Worm (Caenorhabditis elegans) whole organism, mixed stage, embryonic: Measurements from ENCODE around the gene F36H12.17.
"Not testable (repeated sequence)": the region's sequence is repeated elsewhere in the genome, so short reads cannot be mapped to it uniquely, and the experiment has no call there.

ENCODE experiments used
- bed-3 ChIP-seq: fragments of 200-800 bp; sonication (Bioruptor generic); optimal IDR thresholded peaks from 3 replicates; lab custom pipeline; 2018; ENCODE audit warnings: mild to moderate bottlenecking, missing genetic modification characterization, moderate library complexity, missing compliant biosample characterization
- blmp-1 ChIP-seq: fragments of 150-350 bp; optimal IDR thresholded peaks from 2 replicates; lab custom pipeline; 2014; ENCODE audit warnings: missing biosample characterization, missing genetic modification characterization
- cnd-1 ChIP-seq: fragments of 200-800 bp; sonication (Bioruptor generic); optimal IDR thresholded peaks from 2 replicates; lab custom pipeline; 2018; ENCODE audit warnings: mild to moderate bottlenecking, missing genetic modification characterization, missing compliant biosample characterization
- lin-13 ChIP-seq: fragments of 150-350 bp; optimal IDR thresholded peaks from 2 replicates; lab custom pipeline; 2014; ENCODE audit warnings: missing biosample characterization, missing genetic modification characterization
- lsy-2 ChIP-seq: fragments of 150-350 bp; optimal IDR thresholded peaks from 2 replicates; lab custom pipeline; 2014; ENCODE audit warnings: missing biosample characterization, missing genetic modification characterization
- mab-5 ChIP-seq: fragments of 150-350 bp; optimal IDR thresholded peaks from 2 replicates; lab custom pipeline; 2014; ENCODE audit warnings: missing biosample characterization, missing genetic modification characterization
- mep-1 ChIP-seq: fragments of 150-350 bp; optimal IDR thresholded peaks from 2 replicates; lab custom pipeline; 2017; ENCODE audit warnings: missing biosample characterization, missing genetic modification reagents, missing genetic modification characterization, inconsistent platforms
- nhr-12 ChIP-seq: fragments of 150-350 bp; optimal IDR thresholded peaks from 2 replicates; lab custom pipeline; 2014; ENCODE audit warnings: missing biosample characterization, missing genetic modification characterization
- nhr-76 ChIP-seq: sonication (generic microtip); optimal IDR thresholded peaks from 2 replicates; lab custom pipeline; 2017; ENCODE audit warnings: missing biosample characterization, missing genetic modification characterization
- pha-4 ChIP-seq: fragments of 150-350 bp; optimal IDR thresholded peaks from 2 replicates; lab custom pipeline; 2018; ENCODE audit warnings: missing biosample characterization, missing genetic modification reagents, missing genetic modification characterization
- sptf-1 ChIP-seq: sonication (generic microtip); optimal IDR thresholded peaks from 2 replicates; lab custom pipeline; 2017; ENCODE audit warnings: mild to moderate bottlenecking, missing genetic modification characterization, moderate library complexity, missing compliant biosample characterization
- tbx-8 ChIP-seq: fragments of 200-800 bp; sonication (Bioruptor generic); optimal IDR thresholded peaks from 2 replicates; lab custom pipeline; 2018; ENCODE audit warnings: mild to moderate bottlenecking, missing genetic modification characterization, moderate library complexity, missing compliant biosample characterization
- unc-62 ChIP-seq: fragments of 150-350 bp; optimal IDR thresholded peaks from 2 replicates; lab custom pipeline; 2014; ENCODE audit warnings: missing biosample characterization, missing genetic modification reagents, missing genetic modification characterization
- ztf-11 ChIP-seq: fragments of 150-350 bp; optimal IDR thresholded peaks from 2 replicates; lab custom pipeline; 2014; ENCODE audit warnings: missing biosample characterization, missing genetic modification characterization

DNA sequence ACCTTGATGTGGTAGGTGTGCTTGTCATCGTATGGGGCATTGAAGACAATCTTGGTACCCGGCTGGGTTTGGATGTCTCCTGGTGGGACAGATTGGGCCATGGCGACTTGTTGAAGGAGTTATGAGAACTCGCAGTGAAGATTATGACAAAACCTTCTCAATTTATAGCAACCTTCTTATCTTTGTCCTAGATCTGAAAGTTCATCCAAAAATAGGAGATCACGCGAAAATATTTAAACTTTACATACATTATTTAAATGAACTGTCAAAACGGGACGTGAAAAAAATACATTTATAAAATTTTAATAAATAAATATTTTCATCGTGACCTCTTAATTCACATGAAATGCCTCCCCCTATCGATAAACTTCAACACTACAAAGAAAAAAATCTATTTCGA lies 35.4 kb upstream of the F36H12.17 start, which contains the start of the genes msp-59 and ZK354.2:
- TF ChIP-seq nhr-76 (tag; lab: Kevin White, UChicago); cnd-1 (tag; lab: Kevin White, UChicago); lin-13; blmp-1; tbx-8 (GFP tag; lab: Kevin White, UChicago); mab-5 (tag; lab: Kevin White, UChicago); sptf-1 (tag; lab: Kevin White, UChicago); lsy-2 (tag; lab: Kevin White, UChicago); ztf-11 (tag; lab: Kevin White, UChicago); pha-4 (tag; lab: Kevin White, UChicago); nhr-12 (tag; lab: Kevin White, UChicago); mep-1 (tag; lab: Kevin White, UChicago); unc-62; bed-3 (GFP tag; lab: Kevin White, UChicago): not testable (repeated sequence)
